Worm (Caenorhabditis elegans): ENCODE measurements around the gene srx-96.

DNA sequence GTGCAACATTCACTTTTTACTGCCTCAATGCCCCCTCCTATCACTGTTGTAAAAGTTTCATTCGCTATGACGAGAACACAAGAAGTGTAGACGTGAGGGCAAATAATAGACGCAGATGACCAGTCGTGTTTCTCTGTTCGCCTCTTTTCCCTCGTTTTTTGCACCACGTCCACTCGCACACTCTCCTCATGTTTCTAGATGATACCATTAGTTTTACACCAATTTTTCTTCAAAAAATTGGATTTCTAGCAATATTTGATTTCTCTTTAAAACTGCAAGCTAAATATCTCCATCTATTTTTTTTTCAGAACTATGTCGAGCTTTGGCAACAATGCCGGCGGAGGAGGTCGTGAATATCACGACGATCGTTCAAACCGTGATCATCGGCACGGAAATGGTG, 46.1 kb upstream of the srx-96 start, which contains the start of gene rde-12:
- TF ChIP-seq nhr-11 (tag; optimal IDR thresholded peaks at IDR 0.05), result no peak
- no peak for TF ChIP-seq ama-1 (optimal IDR thresholded peaks at IDR 0.05)
- no peak for TF ChIP-seq nhr-21 (tag; optimal IDR thresholded peaks at IDR 0.05)
- no peak for TF ChIP-seq ceh-82 (tag; optimal IDR thresholded peaks at IDR 0.05)
- TF ChIP-seq nhr-6 (tag; optimal IDR thresholded peaks at IDR 0.05), result no peak
- TF ChIP-seq fos-1 (tag; optimal IDR thresholded peaks at IDR 0.05), result peak; percentile 40
